Worm (Caenorhabditis elegans) whole organism, early embryonic: ENCODE measurements around the gene lin-24.

ENCODE experiments used
- ama-1 ChIP-seq: fragments of 150-350 bp; optimal IDR thresholded peaks from 2 replicates; lab custom pipeline; 2014
- hmg-4 ChIP-seq: fragments of 200-800 bp; sonication (Bioruptor generic); optimal IDR thresholded peaks from 2 replicates; lab custom pipeline; 2018; ENCODE audit warnings: mild to moderate bottlenecking, missing genetic modification characterization, missing compliant biosample characterization

ce11 chrIV:12145681-12146080 is 16.4 kb downstream of the lin-24 start, which contains the start of gene B0001.3:
- TF ChIP-seq ama-1 (lab: Kevin White, UChicago) (no peak), hmg-4 (no peak)
